Worm (Caenorhabditis elegans) whole organism, young adult: ENCODE measurements around the gene dct-18.
A peak's percentile ranks its signal among the peaks of the same experiment; 100 is the strongest.

ENCODE experiments used
- F39B2.1 ChIP-seq: fragments of 200-800 bp; sonication (Bioruptor generic); IDR thresholded peaks from 2 replicates; pipeline ENCODE4 v1.3.6; 2022; ENCODE audit warnings: missing genetic modification reagents, missing genetic modification characterization, missing compliant biosample characterization
- F57A8.1 ChIP-seq: fragments of 200-800 bp; sonication (Bioruptor generic); optimal IDR thresholded peaks from 2 replicates; lab custom pipeline; 2018; ENCODE audit warnings: mild to moderate bottlenecking, missing genetic modification characterization, moderate library complexity, missing compliant biosample characterization
- K12H6.12 ChIP-seq: fragments of 200-800 bp; sonication (Bioruptor generic); optimal IDR thresholded peaks from 2 replicates; lab custom pipeline; 2018; ENCODE audit warnings: mild to moderate bottlenecking, missing genetic modification characterization, missing compliant biosample characterization
- Y53G8AR.9 ChIP-seq: fragments of 200-800 bp; sonication (Bioruptor generic); conservative IDR thresholded peaks from 2 replicates; pipeline ENCODE4 v1.3.6; 2022; ENCODE audit warnings: missing genetic modification reagents, missing genetic modification characterization, missing compliant biosample characterization
- Y67H2A.10 ChIP-seq: fragments of 200-800 bp; sonication (Bioruptor generic); conservative IDR thresholded peaks from 2 replicates; pipeline ENCODE4 v1.3.6; 2022; ENCODE audit warnings: missing genetic modification reagents, missing genetic modification characterization, missing compliant biosample characterization
- aptf-3 ChIP-seq: fragments of 200-800 bp; sonication (Bioruptor generic); IDR thresholded peaks from 2 replicates; pipeline ENCODE4 v1.3.6; 2022; ENCODE audit warnings: missing genetic modification characterization, missing compliant biosample characterization
- athp-1 ChIP-seq: sonication (generic microtip); optimal IDR thresholded peaks from 2 replicates; lab custom pipeline; 2017; ENCODE audit warnings: mild to moderate bottlenecking, missing genetic modification characterization, missing compliant biosample characterization
- attf-5 ChIP-seq: fragments of 200-800 bp; sonication (Bioruptor generic); optimal IDR thresholded peaks from 2 replicates; lab custom pipeline; 2018; ENCODE audit warnings: mild to moderate bottlenecking, missing genetic modification characterization, missing compliant biosample characterization
- ccch-3 ChIP-seq: fragments of 200-800 bp; sonication (Bioruptor generic); optimal IDR thresholded peaks from 2 replicates; lab custom pipeline; 2018; ENCODE audit warnings: mild to moderate bottlenecking, missing genetic modification characterization, missing compliant biosample characterization
- cebp-1 ChIP-seq, 2 experiments: fragments of 200-800 bp in 1 of 2; sonication (Bioruptor generic) in 1 of 2; sonication (generic microtip) in 1 of 2; IDR thresholded peaks in 1 of 2; optimal IDR thresholded peaks in 1 of 2; 2 replicates each; pipeline versions ENCODE4 v1.3.6 to Lab custom; 2017 to 2022; ENCODE audit warnings: missing compliant biosample characterization in 2 of 2, missing genetic modification characterization in 2 of 2, mild to moderate bottlenecking in 1 of 2, missing genetic modification reagents in 1 of 2, moderate library complexity in 1 of 2
- ceh-79 ChIP-seq: sonication (generic microtip); optimal IDR thresholded peaks from 2 replicates; lab custom pipeline; 2017; ENCODE audit warnings: mild to moderate bottlenecking, missing genetic modification characterization, missing compliant biosample characterization
- chd-7 ChIP-seq: sonication (generic microtip); optimal IDR thresholded peaks from 2 replicates; lab custom pipeline; 2016; ENCODE audit warnings: mild to moderate bottlenecking, missing genetic modification characterization, moderate library complexity, missing compliant biosample characterization
- dox-1 ChIP-seq: fragments of 200-800 bp; sonication (Bioruptor generic); IDR thresholded peaks from 2 replicates; pipeline ENCODE4 v1.3.6; 2022; ENCODE audit warnings: missing genetic modification reagents, missing genetic modification characterization, missing compliant biosample characterization
- egrh-3 ChIP-seq: fragments of 200-800 bp; sonication (Bioruptor generic); IDR thresholded peaks from 2 replicates; pipeline ENCODE4 v1.3.6; 2022; ENCODE audit warnings: missing genetic modification reagents, missing genetic modification characterization, missing compliant biosample characterization
- ekl-4 ChIP-seq: fragments of 200-800 bp; sonication (Bioruptor generic); IDR thresholded peaks from 2 replicates; pipeline ENCODE4 v1.3.6; 2022; ENCODE audit warnings: missing genetic modification reagents, missing genetic modification characterization, missing compliant biosample characterization
- fkh-3 ChIP-seq: sonication (generic microtip); optimal IDR thresholded peaks from 2 replicates; lab custom pipeline; 2016; ENCODE audit warnings: mild to moderate bottlenecking, missing genetic modification characterization, missing compliant biosample characterization
- hlh-12 ChIP-seq: sonication (generic microtip); optimal IDR thresholded peaks from 2 replicates; lab custom pipeline; 2016; ENCODE audit warnings: missing genetic modification characterization, missing compliant biosample characterization
- hmg-1.2 ChIP-seq: fragments of 200-800 bp; sonication (Bioruptor generic); IDR thresholded peaks from 2 replicates; pipeline ENCODE4 v1.3.6; 2022; ENCODE audit warnings: missing genetic modification reagents, missing genetic modification characterization, missing compliant biosample characterization
- hmg-20 ChIP-seq: fragments of 200-800 bp; sonication (Bioruptor generic); IDR thresholded peaks from 2 replicates; pipeline ENCODE4 v1.3.6; 2022; ENCODE audit warnings: missing genetic modification reagents, missing genetic modification characterization, missing compliant biosample characterization
- let-607 ChIP-seq, 2 experiments: fragments of 200-800 bp in 1 of 2; sonication (Bioruptor generic) in 1 of 2; sonication (generic microtip) in 1 of 2; optimal IDR thresholded peaks; 2 replicates each; lab custom pipeline; 2016 to 2018; ENCODE audit warnings: mild to moderate bottlenecking in 2 of 2, missing compliant biosample characterization in 2 of 2, missing genetic modification characterization in 2 of 2, moderate library complexity in 2 of 2, missing genotype in 1 of 2
- lin-35 ChIP-seq, 3 experiments: fragments of 150-350 bp in 2 of 3; sonication (generic microtip) in 1 of 3; optimal IDR thresholded peaks; 2 replicates each; lab custom pipeline; 2014 to 2018; ENCODE audit warnings: missing biosample characterization in 3 of 3, missing genetic modification characterization in 3 of 3, missing genetic modification reagents in 3 of 3
- lir-1 ChIP-seq: fragments of 200-800 bp; sonication (Bioruptor generic); conservative IDR thresholded peaks from 2 replicates; pipeline ENCODE4 v1.3.6; 2022; ENCODE audit warnings: missing genetic modification reagents, missing genetic modification characterization, missing compliant biosample characterization
- madf-10 ChIP-seq: sonication (generic microtip); optimal IDR thresholded peaks from 2 replicates; lab custom pipeline; 2016; ENCODE audit warnings: mild to moderate bottlenecking, missing genetic modification characterization, missing compliant biosample characterization
- madf-3 ChIP-seq: fragments of 200-800 bp; sonication (Bioruptor generic); IDR thresholded peaks from 2 replicates; pipeline ENCODE4 v1.3.6; 2022; ENCODE audit warnings: missing genetic modification reagents, missing genetic modification characterization, missing compliant biosample characterization
- madf-6 ChIP-seq: fragments of 200-800 bp; sonication (Bioruptor generic); IDR thresholded peaks from 2 replicates; pipeline ENCODE4 v1.3.6; 2022; ENCODE audit warnings: missing genetic modification reagents, missing genetic modification characterization, missing compliant biosample characterization
- mcd-1 ChIP-seq: fragments of 200-800 bp; sonication (Bioruptor generic); IDR thresholded peaks from 2 replicates; pipeline ENCODE4 v1.3.6; 2022; ENCODE audit warnings: missing genetic modification reagents, missing genetic modification characterization, missing compliant biosample characterization
- mel-28 ChIP-seq: sonication (generic microtip); optimal IDR thresholded peaks from 2 replicates; lab custom pipeline; 2016; ENCODE audit warnings: borderline replicate concordance, mild to moderate bottlenecking, missing genetic modification characterization, missing compliant biosample characterization
- mes-4 ChIP-seq: sonication (generic microtip); optimal IDR thresholded peaks from 2 replicates; lab custom pipeline; 2016; ENCODE audit warnings: missing genotype, missing genetic modification characterization, missing compliant biosample characterization
- mxl-1 ChIP-seq: sonication (generic microtip); optimal IDR thresholded peaks from 2 replicates; lab custom pipeline; 2016; ENCODE audit warnings: missing genetic modification characterization, missing compliant biosample characterization
- nfya-1 ChIP-seq: sonication (generic microtip); optimal IDR thresholded peaks from 2 replicates; lab custom pipeline; 2017; ENCODE audit warnings: antibody characterized with exemption, missing compliant biosample characterization, missing genetic modification characterization, borderline replicate concordance; ENCODE audit not compliant: insufficient read depth
- nhr-80 ChIP-seq: sonication (generic microtip); optimal IDR thresholded peaks from 2 replicates; lab custom pipeline; 2016; ENCODE audit warnings: missing genetic modification characterization, missing compliant biosample characterization
- pbrm-1 ChIP-seq: fragments of 200-800 bp; sonication (Bioruptor generic); IDR thresholded peaks from 2 replicates; pipeline ENCODE4 v1.3.6; 2022; ENCODE audit warnings: missing genetic modification reagents, missing genetic modification characterization, missing compliant biosample characterization
- snpc-1.3 ChIP-seq: sonication (generic microtip); optimal IDR thresholded peaks from 2 replicates; lab custom pipeline; 2017; ENCODE audit warnings: missing genetic modification characterization, mild to moderate bottlenecking, missing compliant biosample characterization, antibody characterized with exemption, moderate library complexity, missing genotype, missing genetic modification reagents; ENCODE audit not compliant: insufficient read depth
- snpc-4 ChIP-seq, 5 experiments: fragments of 150-350 bp in 1 of 5; sonication (generic microtip) in 4 of 5; optimal IDR thresholded peaks; 2 replicates each; lab custom pipeline; 2014 to 2018; ENCODE audit warnings: missing genetic modification characterization in 5 of 5, missing biosample characterization in 3 of 5, antibody characterized with exemption in 2 of 5, mild to moderate bottlenecking in 2 of 5, missing compliant biosample characterization in 2 of 5, missing genotype in 2 of 5, moderate library complexity in 2 of 5, missing genetic modification reagents in 1 of 5
- tbp1 ChIP-seq: fragments of 200-800 bp; sonication (Bioruptor generic); optimal IDR thresholded peaks from 2 replicates; lab custom pipeline; 2018; ENCODE audit warnings: mild to moderate bottlenecking, missing genetic modification characterization, missing compliant biosample characterization
- tbx-9 ChIP-seq: sonication (generic microtip); optimal IDR thresholded peaks from 2 replicates; lab custom pipeline; 2016; ENCODE audit warnings: borderline replicate concordance, missing genetic modification characterization, inconsistent platforms, missing compliant biosample characterization
- unc-62 ChIP-seq: fragments of 150-350 bp; optimal IDR thresholded peaks from 2 replicates; lab custom pipeline; 2014; ENCODE audit warnings: missing biosample characterization, missing genetic modification reagents, missing genetic modification characterization
- xnd-1 ChIP-seq: sonication (generic microtip); optimal IDR thresholded peaks from 2 replicates; lab custom pipeline; 2016; ENCODE audit warnings: missing genotype, missing genetic modification reagents, missing genetic modification characterization, missing compliant biosample characterization
- ztf-18 ChIP-seq: sonication (generic microtip); optimal IDR thresholded peaks from 2 replicates; lab custom pipeline; 2016; ENCODE audit warnings: missing genotype, mild to moderate bottlenecking, missing genetic modification characterization, missing compliant biosample characterization
- ztf-28 ChIP-seq: fragments of 200-800 bp; sonication (Bioruptor generic); IDR thresholded peaks from 2 replicates; pipeline ENCODE4 v1.3.6; 2022; ENCODE audit warnings: missing genetic modification reagents, missing genetic modification characterization, missing compliant biosample characterization
- ztf-3 ChIP-seq: fragments of 200-800 bp; sonication (Bioruptor generic); optimal IDR thresholded peaks from 2 replicates; lab custom pipeline; 2018; ENCODE audit warnings: mild to moderate bottlenecking, missing genetic modification characterization, missing compliant biosample characterization

Gene dct-18

DNA sequence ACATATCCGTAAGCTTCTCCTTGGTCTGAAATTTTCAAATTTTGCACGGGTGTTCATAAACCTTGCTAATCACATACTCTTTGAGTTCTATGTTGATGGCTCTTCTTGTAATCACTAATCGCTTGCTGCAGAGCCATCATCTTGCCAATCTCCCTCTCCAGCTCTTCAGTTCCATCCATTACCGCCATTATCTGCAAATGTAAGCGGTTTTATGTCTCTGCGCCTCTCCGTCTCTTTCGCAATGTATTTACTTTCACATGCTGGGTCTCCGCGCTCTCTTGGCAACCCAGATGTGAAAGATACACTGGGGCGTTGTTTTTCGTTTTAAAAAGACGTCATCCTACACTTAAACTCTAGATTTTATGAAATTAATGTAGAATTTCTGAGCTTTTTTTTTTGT, 21.6 kb downstream of the dct-18 start:
- TF ChIP-seq attf-5 (GFP tag; lab: Kevin White, UChicago) (peak; percentile 12), madf-6 (GFP tag; lab: Robert Waterston, UW) (no peak), pbrm-1 (GFP tag; lab: Robert Waterston, UW) (0 out of 2 replicates have a peak, but pooled peaks have one; percentile 17), ekl-4 (GFP tag; lab: Robert Waterston, UW) (no peak), hmg-1.2 (peak; percentile 65; the same call in 1 of the 2 replicates), ceh-79 (tag; lab: Kevin White, UChicago) (no peak), xnd-1 (tag; lab: Kevin White, UChicago) (no peak), snpc-4 (GFP tag; optimal IDR thresholded peaks at IDR 0.05; lab: Kevin White, UChicago) (no peak), snpc-4 (tag; optimal IDR thresholded peaks at IDR 0.05; lab: Kevin White, UChicago) (peak in 2 of 4 experiments; percentile 39 to 57), nhr-80 (tag; lab: Kevin White, UChicago) (peak; percentile 4), tbp1 (GFP tag; lab: Kevin White, UChicago) (no peak), dox-1 (GFP tag; lab: Robert Waterston, UW) (peak; percentile 19; the same call in 1 of the 2 replicates), cebp-1 (GFP tag; IDR thresholded peaks at IDR 0.05; lab: Robert Waterston, UW) (peak; percentile 75), cebp-1 (tag; optimal IDR thresholded peaks at IDR 0.05; lab: Kevin White, UChicago) (peak; percentile 89)

DNA sequence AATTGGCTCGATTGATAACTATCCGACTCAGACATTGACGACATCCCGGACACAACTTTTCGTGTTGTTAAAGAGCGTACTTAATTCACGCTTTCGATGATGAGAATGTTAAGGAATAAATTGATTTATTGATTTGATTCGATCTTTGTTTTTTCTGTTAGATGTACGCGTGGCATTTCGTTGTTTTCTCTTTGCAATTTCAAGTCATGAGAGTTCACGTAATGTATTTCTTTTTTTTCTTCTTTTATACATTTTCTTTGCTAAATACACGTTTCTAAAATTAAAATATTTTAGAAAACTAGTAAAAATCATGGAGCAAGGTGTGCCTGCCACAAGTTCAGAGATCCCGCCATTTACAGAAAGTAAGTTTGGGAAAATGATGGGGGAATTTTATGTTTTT, 23.0 kb downstream of the dct-18 start, which contains the start of the genes Y38F1A.1 and Y38F1A.2:
Y38F1A.1 (minus strand) TSS at position 101 of the 400 bp plus-strand sequence.
Y38F1A.2 (plus strand) TSS at position 289 of the 400 bp plus-strand sequence.
- TF ChIP-seq madf-3 (GFP tag; lab: Robert Waterston, UW) (no peak), ztf-3 (GFP tag; lab: Kevin White, UChicago) (no peak), attf-5 (GFP tag; lab: Kevin White, UChicago) (no peak), Y53G8AR.9 (GFP tag; lab: Robert Waterston, UW) (no peak), mcd-1 (GFP tag; lab: Robert Waterston, UW) (no peak), let-607 (tag; optimal IDR thresholded peaks at IDR 0.05; lab: Kevin White, UChicago) (no peak), madf-10 (tag; lab: Kevin White, UChicago) (no peak), mxl-1 (no peak), Y67H2A.10 (GFP tag; lab: Robert Waterston, UW) (no peak), nfya-1 (tag; lab: Kevin White, UChicago) (no peak), lir-1 (no peak), ztf-18 (tag; lab: Kevin White, UChicago) (no peak), hmg-20 (GFP tag; lab: Robert Waterston, UW) (no peak), athp-1 (tag; lab: Kevin White, UChicago) (no peak), fkh-3 (tag; lab: Kevin White, UChicago) (no peak), hlh-12 (tag; lab: Kevin White, UChicago) (no peak), dox-1 (GFP tag; lab: Robert Waterston, UW) (no peak)
- TF ChIP-seq, all 124 proteins: peak for 0

DNA sequence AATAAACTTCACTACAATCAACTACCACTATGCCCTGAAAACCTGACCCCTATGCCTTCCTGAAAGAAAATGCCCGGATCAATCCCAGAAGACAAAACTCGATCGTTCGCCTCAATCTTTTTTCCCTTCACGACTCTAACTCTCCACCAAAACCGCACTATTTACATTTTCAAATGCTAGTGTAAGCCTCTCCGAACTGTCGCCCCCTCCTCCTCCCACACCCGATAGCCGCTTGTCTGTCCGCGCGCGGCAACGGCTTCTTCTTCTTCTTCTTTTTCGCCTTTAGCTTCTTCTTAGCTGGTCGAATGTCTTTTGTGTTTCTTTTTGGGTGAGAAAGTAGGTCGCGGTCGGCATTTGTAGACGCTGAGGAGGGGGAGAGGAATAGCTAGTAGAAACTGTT, 28.5 kb downstream of the dct-18 start:
- TF ChIP-seq pbrm-1 (GFP tag; lab: Robert Waterston, UW): no peak
- no peak for TF ChIP-seq snpc-1.3 (tag; lab: Kevin White, UChicago)
- TF ChIP-seq chd-7: no peak
- no peak for TF ChIP-seq lir-1
- no peak for TF ChIP-seq F57A8.1
- no peak for TF ChIP-seq ztf-28 (GFP tag; lab: Robert Waterston, UW)
- no peak for TF ChIP-seq lin-35 (GFP tag; optimal IDR thresholded peaks at IDR 0.05; lab: Kevin White, UChicago)
- no peak for TF ChIP-seq ccch-3 (GFP tag; lab: Kevin White, UChicago)
- TF ChIP-seq unc-62 (GFP tag; lab: Kevin White, UChicago): no peak
- TF ChIP-seq egrh-3: no peak
- no peak for TF ChIP-seq aptf-3 (GFP tag; lab: Robert Waterston, UW)
- TF ChIP-seq mel-28 (tag; lab: Kevin White, UChicago): no peak
- TF ChIP-seq tbx-9 (tag; lab: Kevin White, UChicago): no peak
- TF ChIP-seq mes-4 (tag; lab: Kevin White, UChicago): no peak
- TF ChIP-seq K12H6.12: no peak
- TF ChIP-seq F39B2.1 (GFP tag; lab: Robert Waterston, UW): no peak
